Worm (Caenorhabditis elegans) whole organism, late embryonic: ENCODE data around the gene Y41C4A.11.
A peak's percentile ranks its signal among the peaks of the same experiment; 100 is the strongest.

Experiments
- C08G9.2 ChIP-seq: sonication (generic microtip); optimal IDR thresholded peaks from 2 replicates; lab custom pipeline; 2016; ENCODE audit warnings: mild to moderate bottlenecking, missing genetic modification characterization, moderate library complexity, missing compliant biosample characterization
- F13H6.1 ChIP-seq: sonication (generic microtip); optimal IDR thresholded peaks from 2 replicates; lab custom pipeline; 2016; ENCODE audit warnings: missing genetic modification characterization, missing compliant biosample characterization
- K02D7.2 ChIP-seq: sonication (generic microtip); optimal IDR thresholded peaks from 2 replicates; lab custom pipeline; 2017; ENCODE audit warnings: mild to moderate bottlenecking, missing genetic modification characterization, missing compliant biosample characterization
- T23F11.4 ChIP-seq: fragments of 200-800 bp; sonication (Bioruptor generic); optimal IDR thresholded peaks from 2 replicates; lab custom pipeline; 2018; ENCODE audit warnings: mild to moderate bottlenecking, missing genetic modification characterization, missing compliant biosample characterization
- Y22D7AL.16 ChIP-seq: sonication (generic microtip); optimal IDR thresholded peaks from 2 replicates; lab custom pipeline; 2016; ENCODE audit warnings: missing genetic modification characterization, missing compliant biosample characterization
- ahr-1 ChIP-seq: sonication (generic microtip); optimal IDR thresholded peaks from 2 replicates; lab custom pipeline; 2016; ENCODE audit warnings: missing genetic modification characterization, missing compliant biosample characterization
- ceh-18 ChIP-seq: sonication (generic microtip); optimal IDR thresholded peaks from 2 replicates; lab custom pipeline; 2016; ENCODE audit warnings: missing genetic modification characterization, missing compliant biosample characterization
- ceh-19 ChIP-seq: fragments of 200-800 bp; sonication (Bioruptor generic); optimal IDR thresholded peaks from 2 replicates; lab custom pipeline; 2018; ENCODE audit warnings: mild to moderate bottlenecking, missing genetic modification characterization, missing compliant biosample characterization
- ceh-2 ChIP-seq: sonication (generic microtip); optimal IDR thresholded peaks from 2 replicates; lab custom pipeline; 2016; ENCODE audit warnings: missing genotype, missing genetic modification characterization, missing compliant biosample characterization
- ceh-22 ChIP-seq: sonication (generic microtip); optimal IDR thresholded peaks from 2 replicates; lab custom pipeline; 2017; ENCODE audit warnings: missing biosample characterization, missing genetic modification characterization
- ceh-24 ChIP-seq: sonication (generic microtip); optimal IDR thresholded peaks from 2 replicates; lab custom pipeline; 2016; ENCODE audit warnings: mild to moderate bottlenecking, missing genetic modification characterization, missing compliant biosample characterization
- ceh-30 ChIP-seq: fragments of 150-350 bp; optimal IDR thresholded peaks from 2 replicates; lab custom pipeline; 2014; ENCODE audit warnings: missing biosample characterization, missing genetic modification characterization
- ceh-31 ChIP-seq: sonication (generic microtip); optimal IDR thresholded peaks from 2 replicates; lab custom pipeline; 2016; ENCODE audit warnings: missing genetic modification characterization, missing compliant biosample characterization
- ceh-34 ChIP-seq: sonication (generic microtip); optimal IDR thresholded peaks from 2 replicates; lab custom pipeline; 2016; ENCODE audit warnings: mild to moderate bottlenecking, missing genetic modification characterization, missing compliant biosample characterization
- ceh-48 ChIP-seq: sonication (generic microtip); optimal IDR thresholded peaks from 2 replicates; lab custom pipeline; 2016; ENCODE audit warnings: missing genetic modification characterization, inconsistent platforms, missing compliant biosample characterization
- ceh-9 ChIP-seq: sonication (generic microtip); optimal IDR thresholded peaks from 2 replicates; lab custom pipeline; 2016; ENCODE audit warnings: mild to moderate bottlenecking, missing genetic modification characterization, inconsistent platforms, missing compliant biosample characterization
- dve-1 ChIP-seq: sonication (generic microtip); optimal IDR thresholded peaks from 2 replicates; lab custom pipeline; 2017; ENCODE audit warnings: antibody characterized with exemption, mild to moderate bottlenecking, missing genetic modification characterization, missing compliant biosample characterization
- elt-2 ChIP-seq: sonication (generic microtip); optimal IDR thresholded peaks from 2 replicates; lab custom pipeline; 2016; ENCODE audit warnings: missing genetic modification reagents, missing genetic modification characterization, missing compliant biosample characterization
- elt-4 ChIP-seq: sonication (generic microtip); optimal IDR thresholded peaks from 2 replicates; lab custom pipeline; 2016; ENCODE audit warnings: missing genetic modification characterization, missing compliant biosample characterization
- ets-4 ChIP-seq: sonication (generic microtip); optimal IDR thresholded peaks from 2 replicates; lab custom pipeline; 2016; ENCODE audit warnings: missing genetic modification characterization, missing compliant biosample characterization
- eyg-1 ChIP-seq: sonication (generic microtip); optimal IDR thresholded peaks from 2 replicates; lab custom pipeline; 2016; ENCODE audit warnings: missing genotype, missing genetic modification characterization, missing compliant biosample characterization
- fax-1 ChIP-seq: sonication (generic microtip); optimal IDR thresholded peaks from 2 replicates; lab custom pipeline; 2016; ENCODE audit warnings: missing genotype, missing genetic modification characterization, missing compliant biosample characterization
- fkh-6 ChIP-seq: sonication (generic microtip); optimal IDR thresholded peaks from 2 replicates; lab custom pipeline; 2016; ENCODE audit warnings: missing genetic modification characterization, missing compliant biosample characterization
- gmeb-2 ChIP-seq: sonication (generic microtip); optimal IDR thresholded peaks from 2 replicates; lab custom pipeline; 2016; ENCODE audit warnings: missing genetic modification characterization, inconsistent platforms, missing compliant biosample characterization
- hlh-15 ChIP-seq: sonication (generic microtip); optimal IDR thresholded peaks from 2 replicates; lab custom pipeline; 2016; ENCODE audit warnings: missing genetic modification characterization, missing compliant biosample characterization
- hlh-30 ChIP-seq: sonication (generic microtip); optimal IDR thresholded peaks from 2 replicates; lab custom pipeline; 2017; ENCODE audit warnings: antibody characterized with exemption, missing genetic modification characterization, missing compliant biosample characterization; ENCODE audit not compliant: insufficient read depth
- lim-6 ChIP-seq: sonication (generic microtip); optimal IDR thresholded peaks from 2 replicates; lab custom pipeline; 2016; ENCODE audit warnings: missing genetic modification characterization, missing compliant biosample characterization
- mec-3 ChIP-seq: sonication (generic microtip); optimal IDR thresholded peaks from 2 replicates; lab custom pipeline; 2016; ENCODE audit warnings: borderline replicate concordance, missing genetic modification characterization, missing compliant biosample characterization
- nfya-1 ChIP-seq: sonication (generic microtip); optimal IDR thresholded peaks from 2 replicates; lab custom pipeline; 2017; ENCODE audit warnings: missing genetic modification characterization, mild to moderate bottlenecking, missing compliant biosample characterization, antibody characterized with exemption, moderate library complexity
- odd-2 ChIP-seq: sonication (generic microtip); optimal IDR thresholded peaks from 2 replicates; lab custom pipeline; 2017; ENCODE audit warnings: antibody characterized with exemption, mild to moderate bottlenecking, missing genetic modification characterization, missing compliant biosample characterization
- pax-1 ChIP-seq: fragments of 150-350 bp; optimal IDR thresholded peaks from 2 replicates; lab custom pipeline; 2014; ENCODE audit warnings: missing biosample characterization, missing genetic modification characterization
- syd-9 ChIP-seq: sonication (generic microtip); optimal IDR thresholded peaks from 2 replicates; lab custom pipeline; 2016; ENCODE audit warnings: mild to moderate bottlenecking, missing genetic modification characterization, moderate library complexity, missing compliant biosample characterization
- tbx-2 ChIP-seq: sonication (generic microtip); optimal IDR thresholded peaks from 2 replicates; lab custom pipeline; 2016; ENCODE audit warnings: missing genetic modification characterization, missing compliant biosample characterization
- ttx-3 ChIP-seq: sonication (generic microtip); optimal IDR thresholded peaks from 2 replicates; lab custom pipeline; 2016; ENCODE audit warnings: missing genetic modification reagents, missing genetic modification characterization, missing compliant biosample characterization
- unc-3 ChIP-seq, 2 experiments: fragments of 200-800 bp in 1 of 2; sonication (Bioruptor generic) in 1 of 2; sonication (generic microtip) in 1 of 2; conservative IDR thresholded peaks in 1 of 2; optimal IDR thresholded peaks in 1 of 2; 2 replicates each; pipeline versions ENCODE4 v1.3.6 to Lab custom; 2016 to 2022; ENCODE audit warnings: missing compliant biosample characterization in 2 of 2, missing genetic modification characterization in 2 of 2, missing genetic modification reagents in 1 of 2
- ztf-16 ChIP-seq: sonication (generic microtip); optimal IDR thresholded peaks from 2 replicates; lab custom pipeline; 2017; ENCODE audit warnings: missing genetic modification characterization, missing compliant biosample characterization

Y41C4A.11 gene

ce11 chrIII:11726590-11726989, 6.9 kb downstream of the Y41C4A.11 start, which contains the start of gene Y41C4A.12:
Gene Y41C4A.12 (minus strand): TSS chrIII:11726690.
- no peak for TF ChIP-seq odd-2 (tag; lab: Kevin White, UChicago)
- no peak for TF ChIP-seq pax-1
- no peak for TF ChIP-seq ceh-34 (tag; lab: Kevin White, UChicago)
- TF ChIP-seq ceh-31 (tag; lab: Kevin White, UChicago), result no peak
- TF ChIP-seq K02D7.2 (tag; lab: Kevin White, UChicago), result no peak

ce11 chrIII:11727010-11727409, 7.3 kb downstream of the Y41C4A.11 start:
- TF ChIP-seq elt-2 (peak; percentile 80), hlh-30 (no peak)

ce11 chrIII:11730312-11730711, 10.7 kb downstream of the Y41C4A.11 start, which contains the start of gene Y41C4A.18:
Gene Y41C4A.18 (plus strand): TSS chrIII:11730612.
- no peak for TF ChIP-seq hlh-15 (tag; lab: Kevin White, UChicago)
- no peak for TF ChIP-seq gmeb-2 (tag; lab: Kevin White, UChicago)
- TF ChIP-seq lim-6 (tag; lab: Kevin White, UChicago), result no peak
- TF ChIP-seq ttx-3 (tag; lab: Kevin White, UChicago), result no peak
- no peak for TF ChIP-seq ceh-2 (tag; lab: Kevin White, UChicago)
- no peak for TF ChIP-seq dve-1 (tag; lab: Kevin White, UChicago)
- no peak for TF ChIP-seq ahr-1 (tag; lab: Kevin White, UChicago)
- no peak for TF ChIP-seq fkh-6 (tag; lab: Kevin White, UChicago)
- TF ChIP-seq elt-4, result no peak
- no peak for TF ChIP-seq odd-2 (tag; lab: Kevin White, UChicago)
- no peak for TF ChIP-seq ceh-30 (tag; lab: Kevin White, UChicago)
- no peak for TF ChIP-seq T23F11.4 (GFP tag; lab: Kevin White, UChicago)
- TF ChIP-seq ets-4, result no peak
- TF ChIP-seq C08G9.2, result no peak
- no peak for TF ChIP-seq eyg-1 (tag; lab: Kevin White, UChicago)
- no peak for TF ChIP-seq ceh-19 (GFP tag; lab: Kevin White, UChicago)
- no peak for TF ChIP-seq Y22D7AL.16
- no peak for TF ChIP-seq mec-3 (tag; lab: Kevin White, UChicago)
- no peak for TF ChIP-seq unc-3 (GFP tag; conservative IDR thresholded peaks at IDR 0.05; lab: Robert Waterston, UW)
- TF ChIP-seq unc-3 (tag; optimal IDR thresholded peaks at IDR 0.05; lab: Kevin White, UChicago), result no peak
- no peak for TF ChIP-seq tbx-2 (tag; lab: Kevin White, UChicago)

ce11 chrIII:11730850-11731249, 11.2 kb downstream of the Y41C4A.11 start:
- no peak for TF ChIP-seq ceh-24 (tag; lab: Kevin White, UChicago)
- TF ChIP-seq fax-1 (tag; lab: Kevin White, UChicago), result no peak
- TF ChIP-seq F13H6.1 (tag; lab: Kevin White, UChicago), result no peak
- no peak for TF ChIP-seq ttx-3 (tag; lab: Kevin White, UChicago)
- no peak for TF ChIP-seq ceh-9 (tag; lab: Kevin White, UChicago)
- TF ChIP-seq dve-1 (tag; lab: Kevin White, UChicago), result no peak
- TF ChIP-seq tbx-2 (tag; lab: Kevin White, UChicago), result no peak
- no peak for TF ChIP-seq syd-9
- TF ChIP-seq fkh-6 (tag; lab: Kevin White, UChicago), result no peak
- no peak for TF ChIP-seq ceh-22 (tag; lab: Kevin White, UChicago)
- no peak for TF ChIP-seq ceh-48 (tag; lab: Kevin White, UChicago)
- no peak for TF ChIP-seq ceh-18 (tag; lab: Kevin White, UChicago)
- no peak for TF ChIP-seq nfya-1 (tag; lab: Kevin White, UChicago)
- TF ChIP-seq ztf-16 (tag; lab: Kevin White, UChicago), result no peak
